Worm (Caenorhabditis elegans): Measurements from ENCODE around the gene ZK669.2.

ZK669.2 gene

DNA sequence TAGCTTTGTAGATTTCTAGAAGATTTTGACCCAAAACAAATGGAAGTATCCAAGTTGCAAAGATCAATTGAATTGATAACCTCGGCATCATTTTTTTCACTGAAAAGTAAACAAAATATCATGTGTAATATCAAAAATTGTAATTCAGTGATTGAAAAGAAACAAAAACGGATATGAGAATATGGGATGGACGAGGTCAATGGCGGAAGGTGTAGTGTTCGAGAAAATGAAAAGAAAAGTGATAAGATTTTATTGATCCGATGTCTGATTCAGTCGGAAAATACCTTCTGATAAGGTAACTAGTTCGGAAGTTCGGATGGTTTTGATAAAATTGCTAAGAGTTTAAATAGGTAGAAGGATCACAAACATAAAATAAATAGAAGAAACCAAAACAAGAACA is at the start of gene ZK669.2:
ZK669.2 (minus strand) TSS at position 101 of the 400 bp plus-strand sequence.
- TF ChIP-seq lin-32 (GFP tag; optimal IDR thresholded peaks at IDR 0.05) (no peak), drap-1 (GFP tag; optimal IDR thresholded peaks at IDR 0.05) (no peak), blmp-1 (tag; optimal IDR thresholded peaks at IDR 0.05) (no peak), bed-3 (GFP tag; optimal IDR thresholded peaks at IDR 0.05) (no peak), nhr-28 (tag; optimal IDR thresholded peaks at IDR 0.05) (no peak), nhr-237 (tag; optimal IDR thresholded peaks at IDR 0.05) (no peak), ztf-11 (tag; optimal IDR thresholded peaks at IDR 0.05) (no peak), nhr-76 (tag; optimal IDR thresholded peaks at IDR 0.05) (no peak), mls-2 (tag; optimal IDR thresholded peaks at IDR 0.05) (no peak), pha-4 (tag; optimal IDR thresholded peaks at IDR 0.05) (no peak), elt-1 (tag; optimal IDR thresholded peaks at IDR 0.05; ENCODE audit: borderline replicate concordance, insufficient read depth) (no peak)

DNA sequence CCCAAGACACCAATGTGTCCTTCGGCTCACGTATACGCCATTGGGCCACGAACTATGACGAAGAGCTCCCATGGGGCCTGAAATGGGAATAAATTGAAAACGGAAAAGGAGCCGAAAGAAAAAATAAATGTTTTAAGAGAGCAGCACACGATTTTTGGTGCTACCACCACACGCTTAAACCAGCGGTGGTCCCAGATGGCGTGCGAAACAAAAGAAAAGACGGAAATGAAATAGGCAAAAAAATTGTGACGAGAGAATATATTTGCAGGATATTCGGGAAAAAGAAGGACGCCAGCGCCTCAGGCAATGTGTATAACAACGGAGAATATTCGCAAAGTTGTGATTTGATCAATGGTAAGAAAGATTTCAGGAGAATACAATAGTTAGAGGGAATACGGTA is 49.0 kb upstream of the ZK669.2 start:
- TF ChIP-seq bed-3 (GFP tag; optimal IDR thresholded peaks at IDR 0.05) (no peak), nhr-237 (tag; optimal IDR thresholded peaks at IDR 0.05) (no peak), nhr-76 (tag; optimal IDR thresholded peaks at IDR 0.05) (no peak), M03D4.4 (tag; optimal IDR thresholded peaks at IDR 0.05) (no peak), ceh-39 (tag; optimal IDR thresholded peaks at IDR 0.05) (no peak), lin-32 (GFP tag; optimal IDR thresholded peaks at IDR 0.05) (no peak), elt-3 (tag; optimal IDR thresholded peaks at IDR 0.05) (no peak), ceh-43 (GFP tag; optimal IDR thresholded peaks at IDR 0.05) (no peak), lin-13 (tag; optimal IDR thresholded peaks at IDR 0.05) (no peak), lsy-2 (tag; optimal IDR thresholded peaks at IDR 0.05) (no peak), unc-39 (tag; optimal IDR thresholded peaks at IDR 0.05) (no peak), nhr-28 (tag; optimal IDR thresholded peaks at IDR 0.05) (no peak), tbx-8 (GFP tag; optimal IDR thresholded peaks at IDR 0.05) (no peak), drap-1 (GFP tag; optimal IDR thresholded peaks at IDR 0.05) (no peak), sptf-1 (tag; optimal IDR thresholded peaks at IDR 0.05) (no peak), snpc-4 (tag; optimal IDR thresholded peaks at IDR 0.05) (no peak), cnd-1 (tag; optimal IDR thresholded peaks at IDR 0.05) (no peak), nhr-2 (tag; optimal IDR thresholded peaks at IDR 0.05) (no peak), hlh-1 (tag; optimal IDR thresholded peaks at IDR 0.05) (no peak), mep-1 (tag; optimal IDR thresholded peaks at IDR 0.05) (no peak)

DNA sequence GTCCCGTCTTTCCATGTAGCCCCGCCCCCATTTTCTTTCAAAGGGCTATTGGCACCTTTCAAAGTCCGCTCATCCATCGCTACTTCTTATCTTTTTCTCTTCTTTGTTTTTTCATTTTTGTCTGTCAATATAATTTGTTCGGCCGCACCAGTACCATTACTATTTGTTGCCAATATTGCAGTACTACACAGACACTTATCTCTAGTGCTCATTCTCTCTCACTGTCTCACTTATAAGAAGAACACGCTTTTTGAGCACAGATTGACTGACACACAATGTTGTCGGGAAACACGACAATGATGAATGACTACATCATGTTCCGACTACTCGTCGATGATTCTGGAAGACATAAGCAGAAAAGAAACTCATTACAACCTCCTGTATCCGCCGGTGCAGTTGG is 47.1 kb upstream of the ZK669.2 start:
- TF ChIP-seq ceh-43 (GFP tag; optimal IDR thresholded peaks at IDR 0.05), result no peak
- TF ChIP-seq tbx-8 (GFP tag; optimal IDR thresholded peaks at IDR 0.05), result no peak
- no peak for TF ChIP-seq sem-2 (GFP tag; optimal IDR thresholded peaks at IDR 0.05)
- TF ChIP-seq mls-2 (tag; optimal IDR thresholded peaks at IDR 0.05), result no peak
- no peak for TF ChIP-seq drap-1 (GFP tag; optimal IDR thresholded peaks at IDR 0.05)
- TF ChIP-seq ceh-39 (tag; optimal IDR thresholded peaks at IDR 0.05), result no peak
- TF ChIP-seq ztf-11 (tag; optimal IDR thresholded peaks at IDR 0.05), result no peak
- no peak for TF ChIP-seq nhr-12 (tag; optimal IDR thresholded peaks at IDR 0.05)
- no peak for TF ChIP-seq zip-8 (tag; optimal IDR thresholded peaks at IDR 0.05)
- no peak for TF ChIP-seq lin-13 (tag; optimal IDR thresholded peaks at IDR 0.05)
- no peak for TF ChIP-seq lsy-2 (tag; optimal IDR thresholded peaks at IDR 0.05)
- no peak for TF ChIP-seq ces-1 (GFP tag; optimal IDR thresholded peaks at IDR 0.05)
- TF ChIP-seq nhr-2 (tag; optimal IDR thresholded peaks at IDR 0.05), result no peak
- no peak for TF ChIP-seq pha-4 (tag; optimal IDR thresholded peaks at IDR 0.05)

DNA sequence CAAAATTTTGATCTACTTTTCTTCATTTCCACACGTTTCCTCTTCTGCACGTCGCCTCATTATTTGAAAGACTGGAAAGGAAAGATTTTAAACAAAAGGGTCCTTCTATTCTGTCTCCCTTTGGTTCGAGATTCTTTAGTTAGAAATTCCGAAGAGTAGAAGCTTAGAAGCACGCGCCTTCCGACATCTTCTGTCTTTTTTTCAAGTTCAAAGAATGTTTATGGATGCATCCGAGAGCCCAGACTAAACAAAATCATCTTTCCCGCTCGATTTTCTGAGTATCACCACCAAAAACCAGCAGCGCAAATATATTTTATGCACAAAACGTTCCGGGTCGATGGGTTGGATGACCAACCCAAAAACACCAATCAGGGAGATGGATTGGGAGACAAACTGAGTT is 46.1 kb upstream of the ZK669.2 start:
- no peak for TF ChIP-seq lin-32 (GFP tag; optimal IDR thresholded peaks at IDR 0.05)

DNA sequence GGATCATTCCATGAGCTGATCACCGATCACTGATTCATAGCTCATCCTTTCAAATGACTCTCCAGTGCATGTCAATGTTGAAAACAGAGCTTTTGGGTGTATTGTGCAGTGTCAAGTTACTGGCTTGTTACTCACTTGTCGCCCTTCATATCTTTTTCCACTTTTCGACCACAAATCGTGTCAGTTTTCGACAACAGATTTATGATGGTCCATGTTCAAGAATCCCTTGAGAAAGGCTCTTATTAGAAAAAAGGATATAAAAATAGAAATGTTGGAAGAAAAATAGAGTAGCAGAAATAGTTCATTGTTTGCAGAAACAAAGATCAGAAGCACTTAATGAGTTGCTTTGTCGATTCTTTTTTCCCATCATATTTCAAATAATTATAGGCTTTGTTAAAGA is 45.5 kb upstream of the ZK669.2 start:
- TF ChIP-seq ham-2 (GFP tag; optimal IDR thresholded peaks at IDR 0.05), result no peak
- TF ChIP-seq tbx-8 (GFP tag; optimal IDR thresholded peaks at IDR 0.05), result no peak
- no peak for TF ChIP-seq nhr-237 (tag; optimal IDR thresholded peaks at IDR 0.05)
- no peak for TF ChIP-seq snpc-4 (tag; optimal IDR thresholded peaks at IDR 0.05)
- TF ChIP-seq sptf-1 (tag; optimal IDR thresholded peaks at IDR 0.05), result no peak
- TF ChIP-seq unc-120 (tag; optimal IDR thresholded peaks at IDR 0.05; ENCODE audit: poor library complexity, severe bottlenecking), result no peak
- no peak for TF ChIP-seq elt-1 (tag; optimal IDR thresholded peaks at IDR 0.05; ENCODE audit: borderline replicate concordance, insufficient read depth)
- no peak for TF ChIP-seq hlh-1 (tag; optimal IDR thresholded peaks at IDR 0.05)
- no peak for TF ChIP-seq lin-32 (GFP tag; optimal IDR thresholded peaks at IDR 0.05)
- TF ChIP-seq mep-1 (tag; optimal IDR thresholded peaks at IDR 0.05), result no peak

Measured in whole organism, mixed stage, embryonic.